Fruit fly (Drosophila melanogaster): ENCODE results near the gene CG42507.
A peak's percentile ranks its signal among the peaks of the same experiment; 100 is the strongest.

CG42507 gene

DNA sequence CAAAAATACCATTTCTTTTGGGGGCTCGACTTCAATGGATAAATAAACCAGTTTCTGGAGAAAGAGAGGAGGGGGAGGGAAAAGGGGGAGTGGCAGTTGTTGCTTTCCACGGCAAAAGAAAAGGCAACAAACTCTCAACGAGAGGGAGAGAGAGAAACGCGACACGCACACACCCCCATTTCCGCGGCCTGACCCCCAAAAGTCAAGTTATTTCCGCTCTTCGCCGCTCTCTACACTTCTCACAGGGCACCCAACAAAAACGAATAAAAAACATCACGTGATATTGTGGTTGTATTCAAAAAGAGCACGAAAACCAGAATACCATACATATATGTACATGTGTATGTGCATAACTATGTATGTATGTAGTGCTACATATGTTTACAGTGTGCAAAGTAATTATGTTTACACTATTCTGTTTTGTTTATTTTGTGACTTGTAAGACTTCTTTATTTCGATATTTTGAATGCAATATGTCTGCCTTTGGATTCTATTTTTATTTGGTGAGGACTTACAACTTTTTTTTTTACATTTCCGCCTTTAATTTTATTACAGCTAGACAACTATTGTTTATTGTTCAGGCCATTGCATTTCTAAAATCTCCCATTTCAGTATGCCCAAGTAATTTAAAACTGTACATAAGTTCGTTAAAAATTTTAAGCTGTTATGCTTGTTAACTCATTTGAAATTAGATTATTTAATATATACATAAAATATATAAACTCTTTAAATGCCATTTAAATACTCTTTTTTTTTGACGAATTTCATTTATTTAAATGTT is 23.5 kb upstream of the CG42507 start (continued):
- TF ChIP-seq CG12942 (GFP tag; optimal IDR thresholded peaks at IDR 0.05) (peak; percentile 7), ap (GFP tag; IDR thresholded peaks at IDR 0.05) (no peak), CG11695 (GFP tag; IDR thresholded peaks at IDR 0.05) (0 out of 3 replicates have a peak, but pooled peaks have one; percentile 39), sens (GFP tag) (peak; percentile 95), Nf-YA (GFP tag; IDR thresholded peaks at IDR 0.05) (no peak), CG3065 (GFP tag; optimal IDR thresholded peaks at IDR 0.05) (peak; percentile 94), Vsx1 (GFP tag; optimal IDR thresholded peaks at IDR 0.05) (peak; percentile 45), tx (GFP tag; optimal IDR thresholded peaks at IDR 0.05) (peak; percentile 15), CG12769 (tag; optimal IDR thresholded peaks at IDR 0.05) (peak; percentile 81), seq (GFP tag; IDR thresholded peaks at IDR 0.05) (peak; percentile 80; the same call in 1 of the 2 replicates), CoRest (tag; optimal IDR thresholded peaks at IDR 0.05) (peak; percentile 87), gt (GFP tag; IDR thresholded peaks at IDR 0.05) (no peak), CG17328 (GFP tag; IDR thresholded peaks at IDR 0.05) (peak; percentile 35), CG4854 (GFP tag; optimal IDR thresholded peaks at IDR 0.05) (no peak), CG17361 (GFP tag; IDR thresholded peaks at IDR 0.05) (peak; percentile 97), trh (GFP tag; optimal IDR thresholded peaks at IDR 0.05) (peak; percentile 45), CG3407 (GFP tag; optimal IDR thresholded peaks at IDR 0.05) (peak; percentile 12), lilli (GFP tag; optimal IDR thresholded peaks at IDR 0.05) (peak; percentile 8), CG3281 (GFP tag; optimal IDR thresholded peaks at IDR 0.05) (peak; percentile 71), scrt (GFP tag; optimal IDR thresholded peaks at IDR 0.05) (peak; percentile 97), CG1529 (GFP tag; optimal IDR thresholded peaks at IDR 0.05) (peak; percentile 6), Bgb (GFP tag; IDR thresholded peaks at IDR 0.05; ENCODE audit: partially characterized antibody) (peak; percentile 24; the same call in 1 of the 2 replicates), CG2199 (GFP tag; IDR thresholded peaks at IDR 0.05) (no peak), BEAF-32 (GFP tag; optimal IDR thresholded peaks at IDR 0.05) (peak; percentile 13), Pdp1 (GFP tag; optimal IDR thresholded peaks at IDR 0.05) (peak; percentile 27 to 33), cwo (GFP tag; optimal IDR thresholded peaks at IDR 0.05) (peak; percentile 99), Dll (GFP tag; IDR thresholded peaks at IDR 0.05; ENCODE audit: partially characterized antibody) (0 out of 4 replicates have a peak, but pooled peaks have one; percentile 52), nmo (GFP tag; optimal IDR thresholded peaks at IDR 0.05) (peak; percentile 82), CG11723 (GFP tag; optimal IDR thresholded peaks at IDR 0.05) (peak; percentile 21), lab (GFP tag; optimal IDR thresholded peaks at IDR 0.05) (peak; percentile 64), shn (GFP tag; optimal IDR thresholded peaks at IDR 0.05) (peak; percentile 24), CG6765 (GFP tag; optimal IDR thresholded peaks at IDR 0.05) (peak; percentile 59), Dip3 (GFP tag; optimal IDR thresholded peaks at IDR 0.05) (no peak), unpg (GFP tag; optimal IDR thresholded peaks at IDR 0.05) (peak; percentile 48), ssp (GFP tag; IDR thresholded peaks at IDR 0.05) (no peak), CG12659 (GFP tag; optimal IDR thresholded peaks at IDR 0.05) (peak; percentile 76), CG17359 (tag; optimal IDR thresholded peaks at IDR 0.05) (peak; percentile 69), kni (GFP tag; optimal IDR thresholded peaks at IDR 0.05) (peak; percentile 100), row (GFP tag; IDR thresholded peaks at IDR 0.05) (peak; percentile 84), ato (GFP tag; IDR thresholded peaks at IDR 0.05; ENCODE audit: partially characterized antibody) (no peak), sima (GFP tag; optimal IDR thresholded peaks at IDR 0.05) (no peak), CG12236 (GFP tag; optimal IDR thresholded peaks at IDR 0.05) (peak; percentile 20), Drgx (GFP tag; IDR thresholded peaks at IDR 0.05) (peak; percentile 71), CG8765 (GFP tag; IDR thresholded peaks at IDR 0.05) (no peak), CG2129 (GFP tag; IDR thresholded peaks at IDR 0.05; ENCODE audit: partially characterized antibody) (no peak), CG9437 (GFP tag; optimal IDR thresholded peaks at IDR 0.05) (peak; percentile 84), ken (GFP tag; IDR thresholded peaks at IDR 0.05) (peak; percentile 52; the same call in 1 of the 3 replicates), CG2712 (tag; optimal IDR thresholded peaks at IDR 0.05) (peak; percentile 72)
